Worm (Caenorhabditis elegans): ENCODE measurements around the gene Y38E10A.22.

Gene Y38E10A.22

ce11 chrII:12673311-12673710 lies 4.3 kb downstream of the Y38E10A.22 start:
- no peak for TF ChIP-seq hmbx-1 (tag; optimal IDR thresholded peaks at IDR 0.05)
- no peak for TF ChIP-seq pes-1 (GFP tag; IDR thresholded peaks at IDR 0.05)
- no peak for TF ChIP-seq ceh-36 (tag; optimal IDR thresholded peaks at IDR 0.05)
- no peak for TF ChIP-seq hnd-1 (tag; optimal IDR thresholded peaks at IDR 0.05)
- no peak for TF ChIP-seq F13C5.2 (tag; optimal IDR thresholded peaks at IDR 0.05)
- TF ChIP-seq tbx-11 (GFP tag; IDR thresholded peaks at IDR 0.05) = no peak
- TF ChIP-seq tbx-37 (GFP tag; conservative IDR thresholded peaks at IDR 0.05) = no peak
- no peak for TF ChIP-seq flt-1 (GFP tag; IDR thresholded peaks at IDR 0.05)
- TF ChIP-seq sea-1 (GFP tag; conservative IDR thresholded peaks at IDR 0.05) = no peak
- TF ChIP-seq ama-1 (optimal IDR thresholded peaks at IDR 0.05) = no peak
- no peak for TF ChIP-seq ceh-13 (GFP tag; optimal IDR thresholded peaks at IDR 0.05)
- no peak for TF ChIP-seq tra-4 (tag; optimal IDR thresholded peaks at IDR 0.05)
- TF ChIP-seq aly-1 (tag; optimal IDR thresholded peaks at IDR 0.05) = no peak
- TF ChIP-seq scrt-1 (GFP tag; IDR thresholded peaks at IDR 0.05) = no peak
- no peak for TF ChIP-seq ets-7 (tag; optimal IDR thresholded peaks at IDR 0.05)
- no peak for TF ChIP-seq B0310.2 (tag; optimal IDR thresholded peaks at IDR 0.05)

- TF ChIP-seq scrt-1 (GFP tag; IDR thresholded peaks at IDR 0.05) = no peak
- no peak for TF ChIP-seq tra-4 (tag; optimal IDR thresholded peaks at IDR 0.05)
- TF ChIP-seq B0310.2 (tag; optimal IDR thresholded peaks at IDR 0.05) = no peak
- TF ChIP-seq aly-1 (tag; optimal IDR thresholded peaks at IDR 0.05) = no peak
- no peak for TF ChIP-seq sea-1 (GFP tag; conservative IDR thresholded peaks at IDR 0.05)
- no peak for TF ChIP-seq tbx-11 (GFP tag; IDR thresholded peaks at IDR 0.05)
- no peak for TF ChIP-seq hnd-1 (tag; optimal IDR thresholded peaks at IDR 0.05)
- no peak for TF ChIP-seq hmg-4 (GFP tag; optimal IDR thresholded peaks at IDR 0.05)
- no peak for TF ChIP-seq pes-1 (GFP tag; IDR thresholded peaks at IDR 0.05)
- TF ChIP-seq ceh-13 (GFP tag; optimal IDR thresholded peaks at IDR 0.05) = no peak
- no peak for TF ChIP-seq ets-7 (tag; optimal IDR thresholded peaks at IDR 0.05)
- no peak for TF ChIP-seq F13C5.2 (tag; optimal IDR thresholded peaks at IDR 0.05)
- no peak for TF ChIP-seq tbx-37 (GFP tag; conservative IDR thresholded peaks at IDR 0.05)
- TF ChIP-seq flt-1 (GFP tag; IDR thresholded peaks at IDR 0.05) = no peak
- TF ChIP-seq hmbx-1 (tag; optimal IDR thresholded peaks at IDR 0.05) = no peak
- TF ChIP-seq ceh-36 (tag; optimal IDR thresholded peaks at IDR 0.05) = no peak
- TF ChIP-seq ama-1 (optimal IDR thresholded peaks at IDR 0.05) = no peak
Observed at ce11 chrII:12672512-12672911, 5.1 kb downstream of the Y38E10A.22 start.

- TF ChIP-seq hnd-1 (tag; optimal IDR thresholded peaks at IDR 0.05) (no peak), ets-7 (tag; optimal IDR thresholded peaks at IDR 0.05) (no peak), B0310.2 (tag; optimal IDR thresholded peaks at IDR 0.05) (no peak), ceh-36 (tag; optimal IDR thresholded peaks at IDR 0.05) (no peak), sea-1 (GFP tag; conservative IDR thresholded peaks at IDR 0.05) (no peak)
Observed at ce11 chrII:12671892-12672291, 5.7 kb downstream of the Y38E10A.22 start.

ce11 chrII:12670877-12671864 lies 6.4 kb downstream of the Y38E10A.22 start:
- TF ChIP-seq tra-4 (tag; optimal IDR thresholded peaks at IDR 0.05) (no peak), hnd-1 (tag; optimal IDR thresholded peaks at IDR 0.05) (no peak), sea-1 (GFP tag; conservative IDR thresholded peaks at IDR 0.05) (no peak), tbx-11 (GFP tag; IDR thresholded peaks at IDR 0.05) (no peak), B0310.2 (tag; optimal IDR thresholded peaks at IDR 0.05) (no peak), scrt-1 (GFP tag; IDR thresholded peaks at IDR 0.05) (no peak), aly-1 (tag; optimal IDR thresholded peaks at IDR 0.05) (no peak), flt-1 (GFP tag; IDR thresholded peaks at IDR 0.05) (no peak), hmg-4 (GFP tag; optimal IDR thresholded peaks at IDR 0.05) (no peak), ceh-36 (tag; optimal IDR thresholded peaks at IDR 0.05) (no peak), F13C5.2 (tag; optimal IDR thresholded peaks at IDR 0.05) (no peak)

- TF ChIP-seq aly-1 (tag; optimal IDR thresholded peaks at IDR 0.05) (no peak), flt-1 (GFP tag; IDR thresholded peaks at IDR 0.05) (no peak), ets-7 (tag; optimal IDR thresholded peaks at IDR 0.05) (no peak), ceh-13 (GFP tag; optimal IDR thresholded peaks at IDR 0.05) (no peak), tbx-37 (GFP tag; conservative IDR thresholded peaks at IDR 0.05) (no peak), hnd-1 (tag; optimal IDR thresholded peaks at IDR 0.05) (no peak), ceh-36 (tag; optimal IDR thresholded peaks at IDR 0.05) (no peak), scrt-1 (GFP tag; IDR thresholded peaks at IDR 0.05) (no peak), B0310.2 (tag; optimal IDR thresholded peaks at IDR 0.05) (no peak), hmg-4 (GFP tag; optimal IDR thresholded peaks at IDR 0.05) (no peak), ama-1 (optimal IDR thresholded peaks at IDR 0.05) (no peak), tra-4 (tag; optimal IDR thresholded peaks at IDR 0.05) (no peak), pes-1 (GFP tag; IDR thresholded peaks at IDR 0.05) (no peak), sea-1 (GFP tag; conservative IDR thresholded peaks at IDR 0.05) (no peak), hmbx-1 (tag; optimal IDR thresholded peaks at IDR 0.05) (no peak)
Observed at ce11 chrII:12669882-12670281, 7.7 kb downstream of the Y38E10A.22 start.

ce11 chrII:12669342-12669741 lies 8.3 kb downstream of the Y38E10A.22 start:
- TF ChIP-seq F13C5.2 (tag; optimal IDR thresholded peaks at IDR 0.05) (no peak), flt-1 (GFP tag; IDR thresholded peaks at IDR 0.05) (no peak), scrt-1 (GFP tag; IDR thresholded peaks at IDR 0.05) (no peak), ceh-36 (tag; optimal IDR thresholded peaks at IDR 0.05) (no peak), pes-1 (GFP tag; IDR thresholded peaks at IDR 0.05) (no peak), tbx-11 (GFP tag; IDR thresholded peaks at IDR 0.05) (no peak), tbx-37 (GFP tag; conservative IDR thresholded peaks at IDR 0.05) (no peak), hnd-1 (tag; optimal IDR thresholded peaks at IDR 0.05) (no peak), tra-4 (tag; optimal IDR thresholded peaks at IDR 0.05) (no peak), hmg-4 (GFP tag; optimal IDR thresholded peaks at IDR 0.05) (no peak), B0310.2 (tag; optimal IDR thresholded peaks at IDR 0.05) (no peak), ceh-13 (GFP tag; optimal IDR thresholded peaks at IDR 0.05) (no peak), ets-7 (tag; optimal IDR thresholded peaks at IDR 0.05) (no peak), ama-1 (optimal IDR thresholded peaks at IDR 0.05) (no peak), sea-1 (GFP tag; conservative IDR thresholded peaks at IDR 0.05) (no peak)

- no peak for TF ChIP-seq aly-1 (tag; optimal IDR thresholded peaks at IDR 0.05)
- TF ChIP-seq ceh-36 (tag; optimal IDR thresholded peaks at IDR 0.05) = peak; percentile 25
Observed at ce11 chrII:12668874-12669273, 8.7 kb downstream of the Y38E10A.22 start.

All from whole organism, early embryonic.